Worm (Caenorhabditis elegans) whole organism, L4 larva: ENCODE data around the gene T04C9.3.

Source experiments
- lir-3 ChIP-seq: sonication (generic microtip); optimal IDR thresholded peaks from 2 replicates; lab custom pipeline; 2016; ENCODE audit warnings: mild to moderate bottlenecking, missing genetic modification characterization, missing compliant biosample characterization
- nhr-10 ChIP-seq: fragments of 150-350 bp; optimal IDR thresholded peaks from 2 replicates; lab custom pipeline; 2014; ENCODE audit warnings: missing biosample characterization, missing genetic modification characterization
- nhr-11 ChIP-seq: fragments of 150-350 bp; optimal IDR thresholded peaks from 2 replicates; lab custom pipeline; 2014; ENCODE audit warnings: missing biosample characterization, missing genetic modification characterization

- no peak for TF ChIP-seq lir-3
- TF ChIP-seq nhr-11 (tag; lab: Kevin White, UChicago), result no peak
- no peak for TF ChIP-seq nhr-10 (tag; lab: Kevin White, UChicago)
Measured at ce11 chrIII:5975005-5975730, 10.3 kb upstream of the T04C9.3 start, which contains the start of gene mlp-1.
